Worm (Caenorhabditis elegans) whole organism, L4/young adult: ENCODE data around the gene Y23B4A.1.

Source experiments
- dao-5 ChIP-seq: sonication (generic microtip); optimal IDR thresholded peaks from 2 replicates; lab custom pipeline; 2016; ENCODE audit warnings: missing genotype, missing genetic modification characterization, moderate library complexity, missing compliant biosample characterization
- him-1 ChIP-seq: sonication (generic microtip); optimal IDR thresholded peaks from 2 replicates; lab custom pipeline; 2016; ENCODE audit warnings: missing genotype, missing genetic modification reagents, missing genetic modification characterization, missing compliant biosample characterization

ce11 chrX:5903896-5904295 is 13.3 kb downstream of the Y23B4A.1 start:
- TF ChIP-seq dao-5 (no peak), him-1 (no peak)
